Worm (Caenorhabditis elegans) whole organism, young adult: Measurements from ENCODE around the gene cnep-1.

Experiments
- B0019.2 ChIP-seq: fragments of 200-800 bp; sonication (Bioruptor generic); conservative IDR thresholded peaks from 2 replicates; pipeline ENCODE4 v1.3.6; 2022; ENCODE audit warnings: missing genetic modification reagents, missing genetic modification characterization, missing compliant biosample characterization
- C17E4.6 ChIP-seq: fragments of 200-800 bp; sonication (Bioruptor generic); IDR thresholded peaks from 2 replicates; pipeline ENCODE4 v1.3.6; 2022; ENCODE audit warnings: missing genetic modification reagents, missing genetic modification characterization, missing compliant biosample characterization
- F23B12.7 ChIP-seq: sonication (generic microtip); optimal IDR thresholded peaks from 2 replicates; lab custom pipeline; 2017; ENCODE audit warnings: missing genetic modification characterization, mild to moderate bottlenecking, missing compliant biosample characterization, antibody characterized with exemption, moderate library complexity; ENCODE audit not compliant: insufficient read depth
- F49E8.2 ChIP-seq: sonication (generic microtip); optimal IDR thresholded peaks from 3 replicates; lab custom pipeline; 2017; ENCODE audit warnings: missing genetic modification characterization, mild to moderate bottlenecking, missing compliant biosample characterization, antibody characterized with exemption, moderate library complexity; ENCODE audit not compliant: insufficient read depth
- F55B11.4 ChIP-seq: sonication (generic microtip); optimal IDR thresholded peaks from 2 replicates; lab custom pipeline; 2016; ENCODE audit warnings: missing compliant biosample characterization, missing genetic modification characterization, borderline replicate concordance; ENCODE audit not compliant: insufficient read depth
- F57A8.1 ChIP-seq: fragments of 200-800 bp; sonication (Bioruptor generic); optimal IDR thresholded peaks from 2 replicates; lab custom pipeline; 2018; ENCODE audit warnings: mild to moderate bottlenecking, missing genetic modification characterization, moderate library complexity, missing compliant biosample characterization
- T26A5.8 ChIP-seq: sonication (generic microtip); optimal IDR thresholded peaks from 2 replicates; lab custom pipeline; 2016; ENCODE audit warnings: missing genetic modification characterization, missing compliant biosample characterization
- Y53F4B.3 ChIP-seq: fragments of 200-800 bp; sonication (Bioruptor generic); IDR thresholded peaks from 2 replicates; pipeline ENCODE4 v1.3.6; 2022; ENCODE audit warnings: missing genetic modification reagents, missing genetic modification characterization, missing compliant biosample characterization
- Y56A3A.18 ChIP-seq: fragments of 200-800 bp; sonication (Bioruptor generic); IDR thresholded peaks from 2 replicates; pipeline ENCODE4 v1.3.6; 2022; ENCODE audit warnings: missing genetic modification reagents, missing genetic modification characterization, missing compliant biosample characterization
- Y95B8A.8 ChIP-seq: fragments of 200-800 bp; sonication (Bioruptor generic); IDR thresholded peaks from 2 replicates; pipeline ENCODE4 v1.3.6; 2022; ENCODE audit warnings: missing genetic modification reagents, missing genetic modification characterization, missing compliant biosample characterization
- ZK185.1 ChIP-seq: sonication (generic microtip); optimal IDR thresholded peaks from 2 replicates; lab custom pipeline; 2016; ENCODE audit warnings: mild to moderate bottlenecking, missing genetic modification characterization, missing compliant biosample characterization; ENCODE audit not compliant: poor library complexity, severe bottlenecking
- bed-1 ChIP-seq: fragments of 200-800 bp; sonication (Bioruptor generic); IDR thresholded peaks from 2 replicates; pipeline ENCODE4 v1.3.6; 2022; ENCODE audit warnings: missing genetic modification reagents, missing genetic modification characterization, missing compliant biosample characterization
- bed-2 ChIP-seq: fragments of 200-800 bp; sonication (Bioruptor generic); IDR thresholded peaks from 2 replicates; pipeline ENCODE4 v1.3.6; 2022; ENCODE audit warnings: missing genetic modification reagents, missing genetic modification characterization, missing compliant biosample characterization
- ccch-3 ChIP-seq: fragments of 200-800 bp; sonication (Bioruptor generic); optimal IDR thresholded peaks from 2 replicates; lab custom pipeline; 2018; ENCODE audit warnings: mild to moderate bottlenecking, missing genetic modification characterization, missing compliant biosample characterization
- cebp-2 ChIP-seq: fragments of 200-800 bp; sonication (Bioruptor generic); IDR thresholded peaks from 2 replicates; pipeline ENCODE4 v1.3.6; 2022; ENCODE audit warnings: missing genetic modification characterization, missing compliant biosample characterization
- ceh-58 ChIP-seq: fragments of 200-800 bp; sonication (Bioruptor generic); IDR thresholded peaks from 2 replicates; pipeline ENCODE4 v1.3.6; 2022; ENCODE audit warnings: missing genetic modification characterization, missing compliant biosample characterization
- ets-4 ChIP-seq: fragments of 200-800 bp; sonication (Bioruptor generic); optimal IDR thresholded peaks from 2 replicates; lab custom pipeline; 2018; ENCODE audit warnings: mild to moderate bottlenecking, missing genetic modification characterization, missing compliant biosample characterization
- fkh-3 ChIP-seq: sonication (generic microtip); optimal IDR thresholded peaks from 2 replicates; lab custom pipeline; 2016; ENCODE audit warnings: mild to moderate bottlenecking, missing genetic modification characterization, missing compliant biosample characterization
- gei-17 ChIP-seq: fragments of 200-800 bp; sonication (Bioruptor generic); optimal IDR thresholded peaks from 2 replicates; lab custom pipeline; 2018; ENCODE audit warnings: mild to moderate bottlenecking, missing genetic modification characterization, missing compliant biosample characterization
- hmg-20 ChIP-seq: fragments of 200-800 bp; sonication (Bioruptor generic); IDR thresholded peaks from 2 replicates; pipeline ENCODE4 v1.3.6; 2022; ENCODE audit warnings: missing genetic modification reagents, missing genetic modification characterization, missing compliant biosample characterization
- let-526 ChIP-seq: fragments of 200-800 bp; sonication (Bioruptor generic); IDR thresholded peaks from 2 replicates; pipeline ENCODE4 v1.3.6; 2022; ENCODE audit warnings: missing genetic modification reagents, missing genetic modification characterization, missing compliant biosample characterization
- let-607 ChIP-seq, 2 experiments: fragments of 200-800 bp in 1 of 2; sonication (Bioruptor generic) in 1 of 2; sonication (generic microtip) in 1 of 2; optimal IDR thresholded peaks; 2 replicates each; lab custom pipeline; 2016 to 2018; ENCODE audit warnings: mild to moderate bottlenecking in 2 of 2, missing compliant biosample characterization in 2 of 2, missing genetic modification characterization in 2 of 2, moderate library complexity in 2 of 2, missing genotype in 1 of 2
- nhr-120 ChIP-seq: fragments of 200-800 bp; sonication (Bioruptor generic); IDR thresholded peaks from 2 replicates; pipeline ENCODE4 v1.3.6; 2022; ENCODE audit warnings: missing genetic modification characterization, missing compliant biosample characterization
- nhr-80 ChIP-seq: sonication (generic microtip); optimal IDR thresholded peaks from 2 replicates; lab custom pipeline; 2016; ENCODE audit warnings: missing genetic modification characterization, missing compliant biosample characterization
- pha-4 ChIP-seq: fragments of 150-350 bp; sonication (generic microtip); optimal IDR thresholded peaks from 2 replicates; lab custom pipeline; 2014; ENCODE audit warnings: missing biosample characterization, missing genetic modification reagents, missing genetic modification characterization
- repo-1 ChIP-seq: sonication (generic microtip); optimal IDR thresholded peaks from 2 replicates; lab custom pipeline; 2017; ENCODE audit warnings: mild to moderate bottlenecking, missing genetic modification characterization, missing compliant biosample characterization
- rpc-1 ChIP-seq, 2 experiments: fragments of 150-350 bp in 1 of 2; sonication (generic microtip) in 1 of 2; optimal IDR thresholded peaks; 2 replicates each; lab custom pipeline; 2014 to 2018; ENCODE audit warnings: missing biosample characterization in 1 of 2, missing genetic modification characterization in 1 of 2, missing genetic modification reagents in 1 of 2, missing genotype in 1 of 2
- snpc-1.1 ChIP-seq: sonication (generic microtip); optimal IDR thresholded peaks from 2 replicates; lab custom pipeline; 2017; ENCODE audit warnings: missing genetic modification characterization, mild to moderate bottlenecking, missing compliant biosample characterization, antibody characterized with exemption, moderate library complexity, missing genotype, missing genetic modification reagents; ENCODE audit not compliant: insufficient read depth
- snpc-4 ChIP-seq, 5 experiments: fragments of 150-350 bp in 1 of 5; sonication (generic microtip) in 4 of 5; optimal IDR thresholded peaks; 2 replicates each; lab custom pipeline; 2014 to 2018; ENCODE audit warnings: missing genetic modification characterization in 5 of 5, missing biosample characterization in 3 of 5, antibody characterized with exemption in 2 of 5, mild to moderate bottlenecking in 2 of 5, missing compliant biosample characterization in 2 of 5, missing genotype in 2 of 5, moderate library complexity in 2 of 5, missing genetic modification reagents in 1 of 5
- somi-1 ChIP-seq: fragments of 200-800 bp; sonication (Bioruptor generic); optimal IDR thresholded peaks from 2 replicates; lab custom pipeline; 2018; ENCODE audit warnings: mild to moderate bottlenecking, missing genetic modification characterization, missing compliant biosample characterization
- zfh-2 ChIP-seq: fragments of 200-800 bp; sonication (Bioruptor generic); conservative IDR thresholded peaks from 2 replicates; pipeline ENCODE4 v1.3.6; 2022; ENCODE audit warnings: missing genetic modification reagents, missing genetic modification characterization, missing compliant biosample characterization
- ztf-28 ChIP-seq: fragments of 200-800 bp; sonication (Bioruptor generic); IDR thresholded peaks from 2 replicates; pipeline ENCODE4 v1.3.6; 2022; ENCODE audit warnings: missing genetic modification reagents, missing genetic modification characterization, missing compliant biosample characterization
- ztf-3 ChIP-seq: fragments of 200-800 bp; sonication (Bioruptor generic); optimal IDR thresholded peaks from 2 replicates; lab custom pipeline; 2018; ENCODE audit warnings: mild to moderate bottlenecking, missing genetic modification characterization, missing compliant biosample characterization

cnep-1 gene

ce11 chrII:7310023-7310422 is at the start of gene cnep-1, which contains the start of gene F45E12.5:
TSS of gene cnep-1 (plus strand) at chrII:7310348.
TSS of gene F45E12.5 (minus strand) at chrII:7310115.
- TF ChIP-seq F23B12.7 (tag; lab: Kevin White, UChicago) (no peak), ccch-3 (no peak), F55B11.4 (tag; lab: Kevin White, UChicago) (no peak), fkh-3 (tag; lab: Kevin White, UChicago) (no peak), hmg-20 (GFP tag; lab: Robert Waterston, UW) (no peak), cebp-2 (no peak), let-526 (GFP tag; lab: Robert Waterston, UW) (no peak), ztf-28 (no peak), rpc-1 (optimal IDR thresholded peaks at IDR 0.05; lab: Kevin White, UChicago) (no peak), rpc-1 (tag; optimal IDR thresholded peaks at IDR 0.05; lab: Kevin White, UChicago) (no peak), Y95B8A.8 (GFP tag; lab: Robert Waterston, UW) (no peak), Y56A3A.18 (GFP tag; lab: Robert Waterston, UW) (no peak), ztf-3 (GFP tag; lab: Kevin White, UChicago) (no peak), ets-4 (GFP tag; lab: Kevin White, UChicago) (no peak), bed-2 (GFP tag; lab: Robert Waterston, UW) (no peak), C17E4.6 (GFP tag; lab: Robert Waterston, UW) (no peak), zfh-2 (GFP tag; lab: Robert Waterston, UW) (no peak)
- TF ChIP-seq, all 124 proteins: peak for 0

- no peak for TF ChIP-seq ZK185.1 (tag; lab: Kevin White, UChicago)
- TF ChIP-seq Y53F4B.3 (GFP tag; lab: Robert Waterston, UW) = no peak
- TF ChIP-seq ceh-58 = no peak
- no peak for TF ChIP-seq B0019.2
- no peak for TF ChIP-seq somi-1 (GFP tag; lab: Kevin White, UChicago)
- no peak for TF ChIP-seq nhr-120
- TF ChIP-seq gei-17 (GFP tag; lab: Kevin White, UChicago) = no peak
- no peak for TF ChIP-seq fkh-3 (tag; lab: Kevin White, UChicago)
- no peak for TF ChIP-seq bed-1 (GFP tag; lab: Robert Waterston, UW)
- TF ChIP-seq, all 124 proteins: peak for 0
These were observed 48.3 kb upstream of the cnep-1 start, which contains the start of gene C30G12.4 for ce11 chrII:7261854-7262253. TSS of gene C30G12.4 (plus strand) at chrII:7262154.

ce11 chrII:7264675-7265074 is 45.5 kb upstream of the cnep-1 start:
- TF ChIP-seq snpc-4 (GFP tag; optimal IDR thresholded peaks at IDR 0.05; lab: Kevin White, UChicago) = no peak
- TF ChIP-seq snpc-4 (tag; optimal IDR thresholded peaks at IDR 0.05; lab: Kevin White, UChicago) = no peak
- TF ChIP-seq F49E8.2 (tag; lab: Kevin White, UChicago) = no peak
- TF ChIP-seq let-607 (tag; optimal IDR thresholded peaks at IDR 0.05; lab: Kevin White, UChicago) = peak in 1 of 2 experiments; percentile 4
- TF ChIP-seq repo-1 (tag; lab: Kevin White, UChicago) = no peak
- TF ChIP-seq T26A5.8 (tag; lab: Kevin White, UChicago) = no peak
- no peak for TF ChIP-seq zfh-2 (GFP tag; lab: Robert Waterston, UW)
- TF ChIP-seq snpc-1.1 (tag; lab: Kevin White, UChicago) = no peak
- TF ChIP-seq nhr-80 = peak; percentile 76
- TF ChIP-seq pha-4 (tag; lab: Kevin White, UChicago) = peak; percentile 35
- no peak for TF ChIP-seq F57A8.1 (GFP tag; lab: Kevin White, UChicago)
- TF ChIP-seq, all 124 proteins: peak for 3
